Fruit fly (Drosophila melanogaster): ENCODE measurements around the gene Tpc1.

- TF ChIP-seq Ravus (GFP tag; IDR thresholded peaks at IDR 0.05) = no peak
- no peak for TF ChIP-seq TFAM (GFP tag; optimal IDR thresholded peaks at IDR 0.05)
- TF ChIP-seq CG4424 (GFP tag; optimal IDR thresholded peaks at IDR 0.05) = no peak
- no peak for TF ChIP-seq CG3847 (GFP tag; IDR thresholded peaks at IDR 0.05)
- TF ChIP-seq Sry-δ (GFP tag; optimal IDR thresholded peaks at IDR 0.05) = no peak
- no peak for TF ChIP-seq CG15479 (GFP tag; optimal IDR thresholded peaks at IDR 0.05)
- no peak for TF ChIP-seq CG31365 (tag; optimal IDR thresholded peaks at IDR 0.05)
These were observed 18.6 kb downstream of the Tpc1 start for dm6 chr3R:10863446-10863819.
